Fruit fly (Drosophila melanogaster): Measurements from ENCODE around the gene tal-2A.

The tal-2A gene

DNA sequence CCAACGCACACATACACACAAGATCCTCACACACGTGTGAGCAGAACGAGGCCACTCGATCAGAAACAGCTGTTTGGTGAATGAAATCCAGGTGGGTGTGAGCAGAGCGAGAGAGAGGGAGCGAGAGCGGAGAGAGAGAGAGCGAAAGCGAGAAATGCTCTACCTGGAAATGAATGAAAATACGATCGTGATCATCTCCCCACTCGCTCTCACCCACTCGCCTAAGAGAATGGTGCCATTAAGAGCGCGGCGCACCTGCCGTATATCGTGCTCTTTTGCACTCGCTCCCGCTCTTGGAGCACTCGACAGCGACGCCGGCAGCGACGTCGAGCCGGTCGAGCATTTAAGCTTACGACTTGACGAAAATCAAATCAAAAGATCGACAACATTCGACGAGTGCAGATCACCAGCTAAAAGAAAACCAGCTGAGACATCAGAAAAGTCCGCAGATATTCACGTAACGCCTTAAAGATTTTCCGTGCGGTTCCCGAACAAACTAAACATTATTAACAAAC, at the start of gene tal-2A, which contains the start of the genes tal-1A, tal-3A and tal-AA (continued):
- TF ChIP-seq sqz (GFP tag; optimal IDR thresholded peaks at IDR 0.05), result peak; percentile 58
- no peak for TF ChIP-seq H15 (GFP tag; IDR thresholded peaks at IDR 0.05)
- TF ChIP-seq CG11504 (tag; optimal IDR thresholded peaks at IDR 0.05), result peak; percentile 4
- peak; percentile 16 for TF ChIP-seq lilli (GFP tag; optimal IDR thresholded peaks at IDR 0.05)
- peak in 1 of 2 experiments; percentile 73 for TF ChIP-seq crp (GFP tag; optimal IDR thresholded peaks at IDR 0.05)
- peak; percentile 87 for TF ChIP-seq lbe (GFP tag; optimal IDR thresholded peaks at IDR 0.05)
- TF ChIP-seq schlank (tag; optimal IDR thresholded peaks at IDR 0.05), result no peak
- TF ChIP-seq jigr1 (GFP tag; IDR thresholded peaks at IDR 0.05), result no peak
- no peak for TF ChIP-seq ssp (GFP tag; IDR thresholded peaks at IDR 0.05)
- TF ChIP-seq org-1 (GFP tag; optimal IDR thresholded peaks at IDR 0.05), result no peak
- TF ChIP-seq Stat92E (GFP tag; optimal IDR thresholded peaks at IDR 0.05), result peak in 1 of 3 experiments; percentile 57
- TF ChIP-seq her (GFP tag; optimal IDR thresholded peaks at IDR 0.05), result peak; percentile 18
- TF ChIP-seq wdn (GFP tag; IDR thresholded peaks at IDR 0.05), result 0 out of 2 replicates have a peak, but pooled peaks have one; percentile 52
- peak; percentile 74; the same call in 2 of the 3 replicates for TF ChIP-seq z (GFP tag; IDR thresholded peaks at IDR 0.05)
- TF ChIP-seq Doc2 (GFP tag; IDR thresholded peaks at IDR 0.05), result no peak
- no peak for TF ChIP-seq wor (GFP tag; IDR thresholded peaks at IDR 0.05)
- no peak for TF ChIP-seq CG13296 (GFP tag; optimal IDR thresholded peaks at IDR 0.05)
- TF ChIP-seq Asciz (GFP tag; optimal IDR thresholded peaks at IDR 0.05), result no peak
- no peak for TF ChIP-seq gfzf (GFP tag; optimal IDR thresholded peaks at IDR 0.05)
- no peak for TF ChIP-seq Dad (GFP tag; optimal IDR thresholded peaks at IDR 0.05)
- TF ChIP-seq wek (GFP tag; optimal IDR thresholded peaks at IDR 0.05), result peak; percentile 43
- peak; percentile 65; the same call in 1 of the 3 replicates for TF ChIP-seq otp (GFP tag; IDR thresholded peaks at IDR 0.05)
- TF ChIP-seq vvl (GFP tag; IDR thresholded peaks at IDR 0.05), result peak; percentile 60; the same call in 1 of the 2 replicates
- TF ChIP-seq CG8290 (GFP tag; optimal IDR thresholded peaks at IDR 0.05), result no peak
- TF ChIP-seq CG8290 (tag; optimal IDR thresholded peaks at IDR 0.05), result no peak
- TF ChIP-seq sim (GFP tag; IDR thresholded peaks at IDR 0.05), result peak; percentile 28; the same call in 1 of the 2 replicates
- TF ChIP-seq nau (GFP tag; optimal IDR thresholded peaks at IDR 0.05), result peak; percentile 47
- TF ChIP-seq CG10565 (GFP tag; optimal IDR thresholded peaks at IDR 0.05), result no peak
- no peak for TF ChIP-seq CG3281 (GFP tag; optimal IDR thresholded peaks at IDR 0.05)
- TF ChIP-seq CG7271 (tag; optimal IDR thresholded peaks at IDR 0.05), result no peak
- peak; percentile 77; the same call in 2 of the 3 replicates for TF ChIP-seq so (GFP tag; IDR thresholded peaks at IDR 0.05)
- TF ChIP-seq CG4360 (GFP tag; IDR thresholded peaks at IDR 0.05), result peak; percentile 29
- TF ChIP-seq BtbVII (GFP tag; optimal IDR thresholded peaks at IDR 0.05), result peak; percentile 65
- no peak for TF ChIP-seq CG1602 (GFP tag; optimal IDR thresholded peaks at IDR 0.05)
- peak; percentile 4; the same call in 1 of the 2 replicates for TF ChIP-seq stc (GFP tag; IDR thresholded peaks at IDR 0.05)
- no peak for TF ChIP-seq sc (optimal IDR thresholded peaks at IDR 0.05)
- TF ChIP-seq sc (GFP tag; optimal IDR thresholded peaks at IDR 0.05), result peak; percentile 19
- no peak for TF ChIP-seq CG9609 (GFP tag; optimal IDR thresholded peaks at IDR 0.05)
- TF ChIP-seq eve (GFP tag; optimal IDR thresholded peaks at IDR 0.05), result no peak
- no peak for TF ChIP-seq CG15073 (GFP tag; optimal IDR thresholded peaks at IDR 0.05)
- peak; percentile 16; the same call in 1 of the 2 replicates for TF ChIP-seq CG6689 (GFP tag; IDR thresholded peaks at IDR 0.05)
- peak; percentile 81 for TF ChIP-seq ac (GFP tag; optimal IDR thresholded peaks at IDR 0.05)
- peak; percentile 55 for TF ChIP-seq nom (GFP tag; optimal IDR thresholded peaks at IDR 0.05)
- no peak for TF ChIP-seq Hsf (GFP tag; optimal IDR thresholded peaks at IDR 0.05)
- no peak for TF ChIP-seq klu (GFP tag; IDR thresholded peaks at IDR 0.05)
- TF ChIP-seq CG13624 (GFP tag; optimal IDR thresholded peaks at IDR 0.05), result no peak
- no peak for TF ChIP-seq vnd (GFP tag; IDR thresholded peaks at IDR 0.05; ENCODE audit: partially characterized antibody)
- no peak for TF ChIP-seq Poxn (GFP tag; IDR thresholded peaks at IDR 0.05)
- peak; percentile 21 for TF ChIP-seq abd-A (tag; optimal IDR thresholded peaks at IDR 0.05)
- TF ChIP-seq Kr (GFP tag; optimal IDR thresholded peaks at IDR 0.05), result no peak
- no peak for TF ChIP-seq CG12659 (GFP tag; optimal IDR thresholded peaks at IDR 0.05)

All from whole organism, embryonic.